Worm (Caenorhabditis elegans): ENCODE results near the gene gpx-2.

Gene gpx-2

ce11 chrII:14903611-14904010 is 37.0 kb downstream of the gpx-2 start:
- TF ChIP-seq mdl-1 (tag; optimal IDR thresholded peaks at IDR 0.05) (no peak), sea-2 (GFP tag; optimal IDR thresholded peaks at IDR 0.05) (no peak), lin-15B (tag; optimal IDR thresholded peaks at IDR 0.05) (no peak), fkh-2 (tag; optimal IDR thresholded peaks at IDR 0.05) (no peak), jun-1 (tag; optimal IDR thresholded peaks at IDR 0.05) (no peak), nhr-67 (tag; optimal IDR thresholded peaks at IDR 0.05) (no peak), fkh-10 (GFP tag; optimal IDR thresholded peaks at IDR 0.05) (no peak), nhr-28 (tag; optimal IDR thresholded peaks at IDR 0.05) (no peak), nhr-237 (tag; optimal IDR thresholded peaks at IDR 0.05) (no peak), ceh-9 (tag; optimal IDR thresholded peaks at IDR 0.05) (no peak), mml-1 (tag; optimal IDR thresholded peaks at IDR 0.05) (no peak)

- TF ChIP-seq pqm-1 (tag; optimal IDR thresholded peaks at IDR 0.05) (no peak), nhr-43 (tag; optimal IDR thresholded peaks at IDR 0.05; ENCODE audit: poor library complexity, severe bottlenecking) (no peak), nhr-76 (tag; optimal IDR thresholded peaks at IDR 0.05) (no peak), lin-39 (tag; optimal IDR thresholded peaks at IDR 0.05) (no peak), nhr-28 (tag; optimal IDR thresholded peaks at IDR 0.05) (no peak), fkh-2 (tag; optimal IDR thresholded peaks at IDR 0.05) (no peak), zag-1 (tag; optimal IDR thresholded peaks at IDR 0.05) (no peak), ceh-9 (tag; optimal IDR thresholded peaks at IDR 0.05) (no peak), egl-5 (tag; optimal IDR thresholded peaks at IDR 0.05) (no peak), nhr-12 (tag; optimal IDR thresholded peaks at IDR 0.05) (no peak), nfya-1 (tag; optimal IDR thresholded peaks at IDR 0.05; ENCODE audit: insufficient read depth) (no peak), nhr-11 (tag; optimal IDR thresholded peaks at IDR 0.05) (no peak), nhr-77 (tag; optimal IDR thresholded peaks at IDR 0.05) (no peak)
Observed at ce11 chrII:14904635-14905034, 38.1 kb downstream of the gpx-2 start.

DNA sequence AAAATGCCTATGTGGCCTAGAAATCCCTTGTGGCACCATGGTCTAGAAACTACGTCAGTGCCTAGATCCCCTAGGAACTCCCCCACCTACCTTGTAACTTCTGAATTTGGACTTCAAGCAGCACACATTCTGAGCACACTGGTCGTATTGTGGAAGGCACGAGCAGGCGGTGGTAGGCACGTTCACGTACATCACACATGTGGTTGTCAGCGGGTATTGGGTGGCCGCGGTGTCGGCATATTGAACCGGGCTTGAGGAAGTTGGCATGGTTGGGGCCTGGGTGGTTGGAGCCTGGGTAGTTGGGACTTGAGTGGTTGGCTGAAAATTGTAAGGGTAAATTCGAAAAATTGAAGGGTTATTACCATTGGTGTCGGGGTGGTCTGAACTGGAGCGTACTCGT is 41.2 kb downstream of the gpx-2 start:
- no peak for TF ChIP-seq lin-15B (tag; optimal IDR thresholded peaks at IDR 0.05)
- TF ChIP-seq lin-39 (tag; optimal IDR thresholded peaks at IDR 0.05): no peak
- TF ChIP-seq elt-1 (tag; optimal IDR thresholded peaks at IDR 0.05): no peak
- TF ChIP-seq ceh-82 (tag; optimal IDR thresholded peaks at IDR 0.05): no peak
- TF ChIP-seq snpc-4 (tag; optimal IDR thresholded peaks at IDR 0.05): no peak
- TF ChIP-seq mml-1 (tag; optimal IDR thresholded peaks at IDR 0.05): no peak
- TF ChIP-seq elt-2 (tag; optimal IDR thresholded peaks at IDR 0.05): no peak
- no peak for TF ChIP-seq jun-1 (tag; optimal IDR thresholded peaks at IDR 0.05)
- TF ChIP-seq ztf-11 (tag; optimal IDR thresholded peaks at IDR 0.05): no peak
- TF ChIP-seq ZK546.5 (tag; optimal IDR thresholded peaks at IDR 0.05): no peak
- TF ChIP-seq hmg-11 (tag; optimal IDR thresholded peaks at IDR 0.05): no peak
- no peak for TF ChIP-seq fkh-2 (tag; optimal IDR thresholded peaks at IDR 0.05)
- TF ChIP-seq pqm-1 (tag; optimal IDR thresholded peaks at IDR 0.05): no peak
- no peak for TF ChIP-seq egl-27 (tag; optimal IDR thresholded peaks at IDR 0.05)
- TF ChIP-seq unc-62 (GFP tag; optimal IDR thresholded peaks at IDR 0.05): no peak
- no peak for TF ChIP-seq mdl-1 (tag; optimal IDR thresholded peaks at IDR 0.05)
- no peak for TF ChIP-seq zag-1 (tag; optimal IDR thresholded peaks at IDR 0.05)

DNA sequence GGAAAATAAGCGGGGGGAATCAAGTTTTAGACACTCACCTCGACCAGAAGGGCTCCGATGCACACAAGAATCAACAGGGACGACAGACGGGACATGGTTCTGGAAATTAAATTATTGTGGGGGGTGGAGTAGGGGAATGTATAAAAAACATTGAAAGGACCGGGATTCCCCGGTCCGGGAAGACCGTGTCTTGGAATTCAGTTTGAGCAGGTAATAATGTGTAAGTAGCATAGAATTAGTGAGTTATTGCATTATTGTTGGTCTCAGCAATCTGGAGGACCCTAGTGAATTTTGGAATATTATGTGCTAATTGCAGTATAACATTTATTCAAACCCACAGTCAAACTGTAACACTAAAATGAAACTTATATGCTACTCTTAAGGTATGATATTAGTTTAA is 43.7 kb downstream of the gpx-2 start, which contains the start of gene R03C1.1:
R03C1.1 (minus strand) TSS at position 101 of the 400 bp plus-strand sequence.
- TF ChIP-seq tbx-2 (tag; optimal IDR thresholded peaks at IDR 0.05): no peak
- TF ChIP-seq snpc-4 (tag; optimal IDR thresholded peaks at IDR 0.05): no peak
- TF ChIP-seq fkh-2 (tag; optimal IDR thresholded peaks at IDR 0.05): no peak
- TF ChIP-seq lin-39 (tag; optimal IDR thresholded peaks at IDR 0.05): no peak
- no peak for TF ChIP-seq mdl-1 (tag; optimal IDR thresholded peaks at IDR 0.05)
- no peak for TF ChIP-seq pha-4 (tag; optimal IDR thresholded peaks at IDR 0.05)
- TF ChIP-seq nhr-12 (tag; optimal IDR thresholded peaks at IDR 0.05): no peak
- no peak for TF ChIP-seq nhr-43 (tag; optimal IDR thresholded peaks at IDR 0.05; ENCODE audit: poor library complexity, severe bottlenecking)

ce11 chrII:14916848-14917247 is 50.3 kb downstream of the gpx-2 start:
- peak; percentile 42 for TF ChIP-seq snpc-4 (tag; optimal IDR thresholded peaks at IDR 0.05)
- no peak for TF ChIP-seq nhr-237 (tag; optimal IDR thresholded peaks at IDR 0.05)

All from whole organism, L3 larva.